Worm (Caenorhabditis elegans) whole organism, L4/young adult: Measurements from ENCODE around the gene B0563.6.

Experiments used
- dao-5 ChIP-seq: sonication (generic microtip); optimal IDR thresholded peaks from 2 replicates; lab custom pipeline; 2016; ENCODE audit warnings: missing genotype, missing genetic modification characterization, moderate library complexity, missing compliant biosample characterization
- him-1 ChIP-seq: sonication (generic microtip); optimal IDR thresholded peaks from 2 replicates; lab custom pipeline; 2016; ENCODE audit warnings: missing genotype, missing genetic modification reagents, missing genetic modification characterization, missing compliant biosample characterization

DNA sequence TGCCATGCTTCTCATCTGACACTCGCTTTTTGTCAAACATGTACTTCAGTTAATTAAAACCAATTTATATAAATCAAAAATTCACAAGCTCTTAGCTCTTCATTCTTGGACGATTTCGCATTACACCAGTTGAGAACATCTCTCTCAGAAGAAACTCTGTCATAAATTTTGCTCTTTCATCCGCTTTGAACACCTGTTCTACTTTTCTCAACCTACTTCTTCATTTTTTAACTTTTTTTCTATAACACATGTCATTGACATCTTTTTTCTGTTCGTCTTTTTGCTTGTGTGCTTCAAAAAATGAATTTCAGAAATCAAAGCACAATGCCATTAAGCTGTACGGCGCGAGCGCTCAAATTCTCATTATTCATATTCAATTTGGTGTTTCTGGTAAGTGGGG, 25.4 kb downstream of the B0563.6 start, which contains the start of gene tsp-11:
- no peak for TF ChIP-seq him-1 (tag; lab: Kevin White, UChicago)
- TF ChIP-seq dao-5 (tag; lab: Kevin White, UChicago): no peak
